Fruit fly (Drosophila melanogaster): ENCODE results near the gene CG13481.

DNA sequence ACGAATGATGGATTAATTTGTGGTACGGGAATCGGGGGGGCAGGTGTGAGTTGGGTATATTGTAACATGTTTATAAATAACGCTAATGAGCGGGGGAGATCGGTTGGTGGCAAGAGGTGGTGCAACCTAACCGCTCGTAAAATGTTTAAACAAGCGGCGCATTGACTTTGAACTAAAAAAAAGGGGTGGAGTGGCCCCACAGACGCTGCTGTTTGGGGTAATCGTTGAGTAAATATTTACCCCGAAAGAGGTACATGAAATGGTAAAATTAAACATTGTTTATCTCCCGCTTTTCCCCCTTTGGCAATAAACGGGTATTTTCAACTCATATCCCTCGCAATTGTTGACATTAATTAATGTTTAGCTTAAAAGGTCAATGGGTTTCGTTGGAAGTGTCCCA, 3.4 kb downstream of the CG13481 start:
- TF ChIP-seq CG14711 (tag; optimal IDR thresholded peaks at IDR 0.05) (no peak), cnc (optimal IDR thresholded peaks at IDR 0.05) (no peak), bab1 (GFP tag; optimal IDR thresholded peaks at IDR 0.05) (no peak), pad (GFP tag; optimal IDR thresholded peaks at IDR 0.05) (no peak)

Data from whole organism, adult.